Worm (Caenorhabditis elegans) whole organism, L4 larva: Measurements from ENCODE around the gene F44B9.5.

Source experiments
- fos-1 ChIP-seq: fragments of 150-350 bp; optimal IDR thresholded peaks from 2 replicates; lab custom pipeline; 2014; ENCODE audit warnings: missing biosample characterization, missing genetic modification characterization
- nhr-237 ChIP-seq: sonication (generic microtip); optimal IDR thresholded peaks from 2 replicates; lab custom pipeline; 2017; ENCODE audit warnings: missing biosample characterization, missing genetic modification characterization

- TF ChIP-seq nhr-237 (tag; lab: Kevin White, UChicago) (no peak), fos-1 (tag; lab: Kevin White, UChicago) (no peak)
Measured at ce11 chrIII:8061114-8061513, 44.8 kb upstream of the F44B9.5 start.
